Worm (Caenorhabditis elegans) whole organism, young adult: ENCODE data around the gene C44B7.7.

Source experiments
- B0019.2 ChIP-seq: fragments of 200-800 bp; sonication (Bioruptor generic); conservative IDR thresholded peaks from 2 replicates; pipeline ENCODE4 v1.3.6; 2022; ENCODE audit warnings: missing genetic modification reagents, missing genetic modification characterization, missing compliant biosample characterization
- B0035.1 ChIP-seq: sonication (generic microtip); optimal IDR thresholded peaks from 2 replicates; lab custom pipeline; 2016; ENCODE audit warnings: missing genetic modification characterization, mild to moderate bottlenecking, missing compliant biosample characterization, missing genotype, missing genetic modification reagents
- B0261.1 ChIP-seq: sonication (generic microtip); optimal IDR thresholded peaks from 2 replicates; lab custom pipeline; 2016; ENCODE audit warnings: mild to moderate bottlenecking, missing genetic modification characterization, moderate library complexity, missing compliant biosample characterization
- D2030.7 ChIP-seq: fragments of 200-800 bp; sonication (Bioruptor generic); IDR thresholded peaks from 2 replicates; pipeline ENCODE4 v1.3.6; 2022; ENCODE audit warnings: missing genetic modification reagents, missing genetic modification characterization, missing compliant biosample characterization
- F23B12.7 ChIP-seq: sonication (generic microtip); optimal IDR thresholded peaks from 2 replicates; lab custom pipeline; 2017; ENCODE audit warnings: missing genetic modification characterization, mild to moderate bottlenecking, missing compliant biosample characterization, antibody characterized with exemption, moderate library complexity; ENCODE audit not compliant: insufficient read depth
- F37B4.10 ChIP-seq: fragments of 200-800 bp; sonication (Bioruptor generic); IDR thresholded peaks from 2 replicates; pipeline ENCODE4 v1.3.6; 2022; ENCODE audit warnings: missing genetic modification characterization, missing compliant biosample characterization
- F39B2.1 ChIP-seq: fragments of 200-800 bp; sonication (Bioruptor generic); IDR thresholded peaks from 2 replicates; pipeline ENCODE4 v1.3.6; 2022; ENCODE audit warnings: missing genetic modification reagents, missing genetic modification characterization, missing compliant biosample characterization
- F49E8.2 ChIP-seq: sonication (generic microtip); optimal IDR thresholded peaks from 3 replicates; lab custom pipeline; 2017; ENCODE audit warnings: missing genetic modification characterization, mild to moderate bottlenecking, missing compliant biosample characterization, antibody characterized with exemption, moderate library complexity; ENCODE audit not compliant: insufficient read depth
- F57C9.4 ChIP-seq: sonication (generic microtip); optimal IDR thresholded peaks from 2 replicates; lab custom pipeline; 2017; ENCODE audit warnings: mild to moderate bottlenecking, missing genetic modification characterization, missing compliant biosample characterization
- T26A5.8 ChIP-seq: sonication (generic microtip); optimal IDR thresholded peaks from 2 replicates; lab custom pipeline; 2016; ENCODE audit warnings: missing genetic modification characterization, missing compliant biosample characterization
- Y56A3A.18 ChIP-seq: fragments of 200-800 bp; sonication (Bioruptor generic); IDR thresholded peaks from 2 replicates; pipeline ENCODE4 v1.3.6; 2022; ENCODE audit warnings: missing genetic modification reagents, missing genetic modification characterization, missing compliant biosample characterization
- Y95B8A.8 ChIP-seq: fragments of 200-800 bp; sonication (Bioruptor generic); IDR thresholded peaks from 2 replicates; pipeline ENCODE4 v1.3.6; 2022; ENCODE audit warnings: missing genetic modification reagents, missing genetic modification characterization, missing compliant biosample characterization
- ama-1 ChIP-seq, 3 experiments: fragments of 150-350 bp in 1 of 3; sonication (generic microtip) in 2 of 3; optimal IDR thresholded peaks; 2 replicates each; lab custom pipeline; 2014 to 2018; ENCODE audit warnings: missing biosample characterization in 2 of 3, missing genetic modification characterization in 2 of 3, missing genetic modification reagents in 2 of 3
- aptf-2 ChIP-seq: fragments of 200-800 bp; sonication (Bioruptor generic); conservative IDR thresholded peaks from 2 replicates; pipeline ENCODE4 v1.3.6; 2022; ENCODE audit warnings: missing genetic modification reagents, missing genetic modification characterization, missing compliant biosample characterization
- aptf-3 ChIP-seq: fragments of 200-800 bp; sonication (Bioruptor generic); IDR thresholded peaks from 2 replicates; pipeline ENCODE4 v1.3.6; 2022; ENCODE audit warnings: missing genetic modification characterization, missing compliant biosample characterization
- attf-5 ChIP-seq: fragments of 200-800 bp; sonication (Bioruptor generic); optimal IDR thresholded peaks from 2 replicates; lab custom pipeline; 2018; ENCODE audit warnings: mild to moderate bottlenecking, missing genetic modification characterization, missing compliant biosample characterization
- attf-6 ChIP-seq: fragments of 200-800 bp; sonication (Bioruptor generic); IDR thresholded peaks from 2 replicates; pipeline ENCODE4 v1.3.6; 2022; ENCODE audit warnings: missing genetic modification reagents, missing genetic modification characterization, missing compliant biosample characterization
- bed-2 ChIP-seq: fragments of 200-800 bp; sonication (Bioruptor generic); IDR thresholded peaks from 2 replicates; pipeline ENCODE4 v1.3.6; 2022; ENCODE audit warnings: missing genetic modification reagents, missing genetic modification characterization, missing compliant biosample characterization
- ccch-3 ChIP-seq: fragments of 200-800 bp; sonication (Bioruptor generic); optimal IDR thresholded peaks from 2 replicates; lab custom pipeline; 2018; ENCODE audit warnings: mild to moderate bottlenecking, missing genetic modification characterization, missing compliant biosample characterization
- egl-18 ChIP-seq: fragments of 200-800 bp; sonication (Bioruptor generic); IDR thresholded peaks from 2 replicates; pipeline ENCODE4 v1.3.6; 2022; ENCODE audit warnings: missing genetic modification reagents, missing genetic modification characterization, missing compliant biosample characterization
- ets-4 ChIP-seq: fragments of 200-800 bp; sonication (Bioruptor generic); optimal IDR thresholded peaks from 2 replicates; lab custom pipeline; 2018; ENCODE audit warnings: mild to moderate bottlenecking, missing genetic modification characterization, missing compliant biosample characterization
- hrde-1 ChIP-seq: sonication (generic microtip); optimal IDR thresholded peaks from 2 replicates; lab custom pipeline; 2016; ENCODE audit warnings: missing genetic modification characterization, mild to moderate bottlenecking, missing compliant biosample characterization, moderate library complexity, missing genotype, missing genetic modification reagents, borderline replicate concordance
- let-526 ChIP-seq: fragments of 200-800 bp; sonication (Bioruptor generic); IDR thresholded peaks from 2 replicates; pipeline ENCODE4 v1.3.6; 2022; ENCODE audit warnings: missing genetic modification reagents, missing genetic modification characterization, missing compliant biosample characterization
- lin-35 ChIP-seq, 3 experiments: fragments of 150-350 bp in 2 of 3; sonication (generic microtip) in 1 of 3; optimal IDR thresholded peaks; 2 replicates each; lab custom pipeline; 2014 to 2018; ENCODE audit warnings: missing biosample characterization in 3 of 3, missing genetic modification characterization in 3 of 3, missing genetic modification reagents in 3 of 3
- lin-40 ChIP-seq: sonication (generic microtip); optimal IDR thresholded peaks from 2 replicates; lab custom pipeline; 2016; ENCODE audit warnings: missing genetic modification characterization, mild to moderate bottlenecking, missing compliant biosample characterization, missing genotype, missing genetic modification reagents
- madf-8 ChIP-seq: fragments of 200-800 bp; sonication (Bioruptor generic); conservative IDR thresholded peaks from 2 replicates; pipeline ENCODE4 v1.3.6; 2022; ENCODE audit warnings: missing genetic modification reagents, missing genetic modification characterization, missing compliant biosample characterization
- mcd-1 ChIP-seq: fragments of 200-800 bp; sonication (Bioruptor generic); IDR thresholded peaks from 2 replicates; pipeline ENCODE4 v1.3.6; 2022; ENCODE audit warnings: missing genetic modification reagents, missing genetic modification characterization, missing compliant biosample characterization
- nhr-27 ChIP-seq: fragments of 200-800 bp; sonication (Bioruptor generic); optimal IDR thresholded peaks from 2 replicates; lab custom pipeline; 2018; ENCODE audit warnings: mild to moderate bottlenecking, missing genetic modification characterization, moderate library complexity, missing compliant biosample characterization
- rcor-1 ChIP-seq: fragments of 200-800 bp; sonication (Bioruptor generic); IDR thresholded peaks from 2 replicates; pipeline ENCODE4 v1.3.6; 2022; ENCODE audit warnings: missing genetic modification reagents, missing genetic modification characterization, missing compliant biosample characterization
- rec-8 ChIP-seq, 2 experiments: sonication (generic microtip); optimal IDR thresholded peaks; 2 replicates each; lab custom pipeline; 2016; ENCODE audit warnings: mild to moderate bottlenecking in 2 of 2, missing genetic modification characterization in 2 of 2, missing genetic modification reagents in 2 of 2, missing genotype in 2 of 2, missing biosample characterization in 1 of 2, missing compliant biosample characterization in 1 of 2, moderate library complexity in 1 of 2
- repo-1 ChIP-seq: sonication (generic microtip); optimal IDR thresholded peaks from 2 replicates; lab custom pipeline; 2017; ENCODE audit warnings: mild to moderate bottlenecking, missing genetic modification characterization, missing compliant biosample characterization
- sdz-38 ChIP-seq: sonication (generic microtip); optimal IDR thresholded peaks from 2 replicates; lab custom pipeline; 2016; ENCODE audit warnings: missing genotype, missing genetic modification characterization, missing compliant biosample characterization
- unc-130 ChIP-seq: sonication (generic microtip); optimal IDR thresholded peaks from 2 replicates; lab custom pipeline; 2016; ENCODE audit warnings: missing genetic modification reagents, missing genetic modification characterization, missing compliant biosample characterization
- xnd-1 ChIP-seq: sonication (generic microtip); optimal IDR thresholded peaks from 2 replicates; lab custom pipeline; 2016; ENCODE audit warnings: missing genotype, missing genetic modification reagents, missing genetic modification characterization, missing compliant biosample characterization
- zfh-2 ChIP-seq: fragments of 200-800 bp; sonication (Bioruptor generic); conservative IDR thresholded peaks from 2 replicates; pipeline ENCODE4 v1.3.6; 2022; ENCODE audit warnings: missing genetic modification reagents, missing genetic modification characterization, missing compliant biosample characterization
- ztf-22 ChIP-seq: fragments of 200-800 bp; sonication (Bioruptor generic); optimal IDR thresholded peaks from 2 replicates; lab custom pipeline; 2018; ENCODE audit warnings: mild to moderate bottlenecking, missing genetic modification characterization, moderate library complexity, missing compliant biosample characterization
- ztf-26 ChIP-seq: sonication (generic microtip); optimal IDR thresholded peaks from 2 replicates; lab custom pipeline; 2017; ENCODE audit warnings: missing genetic modification characterization, missing compliant biosample characterization
- ztf-28 ChIP-seq: fragments of 200-800 bp; sonication (Bioruptor generic); IDR thresholded peaks from 2 replicates; pipeline ENCODE4 v1.3.6; 2022; ENCODE audit warnings: missing genetic modification reagents, missing genetic modification characterization, missing compliant biosample characterization

Gene C44B7.7

DNA sequence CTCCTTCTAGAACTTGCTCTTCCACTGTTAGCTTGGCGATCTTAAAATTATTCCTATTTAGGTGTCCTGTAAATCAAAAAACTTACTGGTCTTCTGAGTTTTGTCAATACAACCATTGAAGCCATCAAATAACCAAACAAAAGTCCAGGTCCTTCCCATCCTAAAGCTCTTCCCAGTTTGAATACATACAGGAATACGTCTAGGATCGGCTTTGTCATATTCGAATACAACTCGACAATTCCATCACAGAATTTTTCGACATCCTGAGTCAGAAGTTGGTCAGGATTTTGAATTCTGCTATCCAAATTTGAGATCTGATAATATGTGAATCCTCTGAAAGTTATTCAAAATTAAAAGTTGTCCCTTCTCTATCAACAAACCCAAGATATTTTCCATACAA, 2.4 kb upstream of the C44B7.7 start:
- no peak for TF ChIP-seq nhr-27

DNA sequence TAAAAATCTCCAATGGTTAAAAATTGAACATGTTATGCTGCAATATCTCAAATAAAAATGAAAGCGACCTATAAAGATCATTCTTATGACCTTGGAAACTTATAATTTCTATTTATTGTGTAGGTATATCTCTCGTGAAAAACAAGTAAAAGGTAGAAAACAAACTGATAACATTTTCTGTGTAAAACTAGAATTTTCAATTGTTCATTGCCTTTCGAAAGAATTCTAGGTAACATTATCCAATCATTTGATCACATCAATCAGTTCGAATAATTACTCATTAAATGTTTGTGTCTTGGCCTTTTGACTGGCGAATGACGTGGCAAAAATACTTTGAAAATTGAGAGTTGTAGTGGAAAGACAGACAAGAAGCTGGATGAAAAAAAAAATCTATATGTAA, 2.1 kb downstream of the C44B7.7 start:
- TF ChIP-seq F49E8.2 (tag; lab: Kevin White, UChicago) (no peak), mcd-1 (GFP tag; lab: Robert Waterston, UW) (no peak), lin-40 (tag; lab: Kevin White, UChicago) (no peak), rcor-1 (GFP tag; lab: Robert Waterston, UW) (no peak), D2030.7 (no peak), attf-6 (GFP tag; lab: Robert Waterston, UW) (no peak), Y95B8A.8 (no peak), unc-130 (no peak), F57C9.4 (tag; lab: Kevin White, UChicago) (no peak), bed-2 (no peak), repo-1 (tag; lab: Kevin White, UChicago) (no peak), B0019.2 (GFP tag; lab: Robert Waterston, UW) (no peak), F39B2.1 (GFP tag; lab: Robert Waterston, UW) (no peak)

DNA sequence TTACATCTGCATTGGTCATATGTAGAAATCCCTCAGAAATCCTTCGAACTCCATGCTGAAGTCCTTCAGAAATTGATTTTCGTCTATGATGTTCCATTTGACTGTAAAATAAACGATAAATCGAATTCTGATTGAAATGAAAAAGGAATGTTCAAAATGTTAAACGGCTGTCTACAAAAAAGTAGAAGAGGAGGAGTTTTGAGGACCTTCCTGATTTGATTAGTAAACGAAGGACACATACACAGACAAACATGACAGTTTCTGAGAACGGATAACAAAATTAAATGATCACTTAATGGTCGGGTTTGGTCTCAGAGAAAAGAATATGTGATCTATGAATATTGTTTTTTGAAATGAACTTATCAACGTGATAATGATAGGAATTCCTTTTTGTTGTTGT, 3.0 kb downstream of the C44B7.7 start, which contains the start of gene slc-36.5:
Gene slc-36.5, minus strand, starts transcription at position 101 of the 400 bp plus-strand sequence.
- TF ChIP-seq attf-5 (GFP tag; lab: Kevin White, UChicago) (no peak), sdz-38 (tag; lab: Kevin White, UChicago) (no peak), T26A5.8 (tag; lab: Kevin White, UChicago) (no peak), zfh-2 (GFP tag; lab: Robert Waterston, UW) (no peak), ztf-26 (tag; lab: Kevin White, UChicago) (no peak), xnd-1 (tag; lab: Kevin White, UChicago) (no peak), egl-18 (GFP tag; lab: Robert Waterston, UW) (no peak)
- TF ChIP-seq, all 124 proteins: peak for 0

DNA sequence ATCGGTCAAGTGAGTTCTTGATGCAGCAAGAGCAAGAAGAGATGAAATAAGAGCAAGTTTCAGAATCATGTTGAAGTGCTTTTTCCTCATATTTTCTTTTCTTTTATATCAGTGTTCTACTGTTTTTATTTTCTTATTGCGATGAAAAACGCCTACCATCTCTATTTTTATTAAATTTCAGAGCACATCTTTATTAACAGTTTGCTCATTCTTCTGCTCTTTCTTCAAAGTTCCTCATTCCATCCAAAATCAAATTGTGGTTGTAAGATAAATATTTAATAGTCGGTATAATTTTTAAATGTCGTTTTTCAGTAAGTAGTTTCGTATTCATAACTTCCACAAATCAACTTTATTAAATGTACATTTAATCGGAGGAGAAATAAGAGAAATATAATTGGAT, 7.5 kb downstream of the C44B7.7 start, which contains the start of gene C44B7.5:
Gene C44B7.5, minus strand, starts transcription at position 101 of the 400 bp plus-strand sequence.
- TF ChIP-seq ets-4 (GFP tag; lab: Kevin White, UChicago) (no peak), aptf-2 (GFP tag; lab: Robert Waterston, UW) (no peak), F37B4.10 (GFP tag; lab: Robert Waterston, UW) (no peak), hrde-1 (tag; lab: Kevin White, UChicago) (no peak), lin-35 (GFP tag; optimal IDR thresholded peaks at IDR 0.05; lab: Kevin White, UChicago) (no peak), unc-130 (no peak), B0035.1 (tag; lab: Kevin White, UChicago) (no peak), rec-8 (tag; optimal IDR thresholded peaks at IDR 0.05; lab: Kevin White, UChicago) (no peak), ama-1 (optimal IDR thresholded peaks at IDR 0.05; lab: Kevin White, UChicago) (no peak), ama-1 (GFP tag; optimal IDR thresholded peaks at IDR 0.05; lab: Kevin White, UChicago) (no peak), Y56A3A.18 (GFP tag; lab: Robert Waterston, UW) (no peak), ztf-22 (GFP tag; lab: Kevin White, UChicago) (no peak), lin-40 (tag; lab: Kevin White, UChicago) (no peak), let-526 (GFP tag; lab: Robert Waterston, UW) (no peak), ccch-3 (GFP tag; lab: Kevin White, UChicago) (no peak), ztf-28 (GFP tag; lab: Robert Waterston, UW) (no peak), F23B12.7 (tag; lab: Kevin White, UChicago) (no peak), B0261.1 (no peak), aptf-3 (GFP tag; lab: Robert Waterston, UW) (no peak), madf-8 (GFP tag; lab: Robert Waterston, UW) (no peak)
